Worm (Caenorhabditis elegans): ENCODE data around the gene sqv-8.

DNA sequence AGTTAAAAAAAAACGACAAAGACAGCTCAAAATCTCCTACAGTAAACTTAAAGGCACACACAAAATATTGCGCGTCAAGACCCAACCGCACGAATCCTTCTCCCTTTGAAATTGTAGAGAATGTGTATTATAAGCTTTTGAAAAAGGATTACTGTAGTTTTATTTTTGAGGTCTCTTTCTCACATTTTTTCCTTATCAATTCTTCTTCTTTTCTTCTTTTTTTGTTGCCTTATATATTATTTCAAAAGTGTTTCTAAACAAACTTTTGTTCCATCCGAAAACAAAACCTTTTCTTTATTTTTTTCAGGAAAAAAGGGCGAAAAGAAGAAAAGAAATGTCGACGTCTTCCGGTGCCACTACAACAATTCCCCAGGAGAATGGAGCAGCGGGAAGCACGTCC is 33.7 kb downstream of the sqv-8 start, which contains the start of gene ZK1320.13:
- TF ChIP-seq jun-1 (tag; optimal IDR thresholded peaks at IDR 0.05) (no peak), nhr-11 (tag; optimal IDR thresholded peaks at IDR 0.05) (no peak), elt-1 (tag; optimal IDR thresholded peaks at IDR 0.05) (no peak), fkh-2 (tag; optimal IDR thresholded peaks at IDR 0.05) (no peak), nhr-237 (tag; optimal IDR thresholded peaks at IDR 0.05) (no peak)

Measured in whole organism, L3 larva.